Fruit fly (Drosophila melanogaster): ENCODE measurements around the gene CG43844.

The CG43844 gene

DNA sequence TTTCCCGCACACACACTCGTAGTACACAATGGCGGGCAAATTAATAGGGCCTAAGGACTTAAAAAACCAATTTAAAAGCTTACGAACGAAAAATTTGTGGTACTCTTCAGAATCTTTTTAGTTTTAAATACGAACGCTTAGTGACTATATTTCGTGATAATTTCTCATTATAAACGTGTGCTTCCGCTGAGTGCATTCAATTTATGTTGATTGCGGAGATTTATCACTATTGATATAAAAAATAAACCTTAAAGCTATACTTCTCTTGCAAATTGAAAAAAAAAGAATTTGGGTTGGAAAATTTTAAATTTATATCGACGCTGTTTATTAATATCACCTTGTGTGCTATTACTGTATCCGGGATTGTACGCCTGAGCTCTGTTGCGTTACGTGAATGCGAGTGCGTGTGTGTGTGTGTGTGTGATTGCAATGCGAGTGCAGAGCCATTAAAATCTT is 40.3 kb upstream of the CG43844 start (continued):
- TF ChIP-seq Dad (GFP tag; optimal IDR thresholded peaks at IDR 0.05) = peak; percentile 27
- peak; percentile 1 for TF ChIP-seq CG14965 (GFP tag; optimal IDR thresholded peaks at IDR 0.05; ENCODE audit: borderline replicate concordance)
- no peak for TF ChIP-seq CG34224 (GFP tag; IDR thresholded peaks at IDR 0.05; ENCODE audit: partially characterized antibody)
- no peak for TF ChIP-seq CG2202 (tag; optimal IDR thresholded peaks at IDR 0.05)
- TF ChIP-seq kni (GFP tag; optimal IDR thresholded peaks at IDR 0.05) = peak; percentile 3
- TF ChIP-seq NfI (GFP tag; optimal IDR thresholded peaks at IDR 0.05) = peak; percentile 43
- no peak for TF ChIP-seq unc-4 (GFP tag; IDR thresholded peaks at IDR 0.05; ENCODE audit: partially characterized antibody)
- TF ChIP-seq Max (GFP tag; optimal IDR thresholded peaks at IDR 0.05) = peak; percentile 57
- no peak for TF ChIP-seq HLH4C (GFP tag; IDR thresholded peaks at IDR 0.05; ENCODE audit: partially characterized antibody)
- peak; percentile 74 for TF ChIP-seq fd96Cb (tag; optimal IDR thresholded peaks at IDR 0.05)
- TF ChIP-seq CG18011 (GFP tag; optimal IDR thresholded peaks at IDR 0.05) = peak; percentile 11
- peak; percentile 13 for TF ChIP-seq CG15514 (GFP tag; optimal IDR thresholded peaks at IDR 0.05)
- no peak for TF ChIP-seq CG16813 (GFP tag; IDR thresholded peaks at IDR 0.05; ENCODE audit: partially characterized antibody)
- TF ChIP-seq Awh (GFP tag; IDR thresholded peaks at IDR 0.05) = no peak
- 0 out of 3 replicates have a peak, but pooled peaks have one; percentile 45 for TF ChIP-seq CG11093 (GFP tag; IDR thresholded peaks at IDR 0.05)
- peak; percentile 53 for TF ChIP-seq dpn (GFP tag; optimal IDR thresholded peaks at IDR 0.05)
- no peak for TF ChIP-seq Hey (tag; optimal IDR thresholded peaks at IDR 0.05)
- TF ChIP-seq CG10979 (tag; optimal IDR thresholded peaks at IDR 0.05) = peak; percentile 84
- TF ChIP-seq ac (GFP tag; optimal IDR thresholded peaks at IDR 0.05) = peak; percentile 53
- TF ChIP-seq br (optimal IDR thresholded peaks at IDR 0.05) = no peak
- TF ChIP-seq Spps (tag; optimal IDR thresholded peaks at IDR 0.05) = peak; percentile 50
- TF ChIP-seq Six4 (GFP tag; optimal IDR thresholded peaks at IDR 0.05) = peak; percentile 75
- peak; percentile 64 for TF ChIP-seq CG10147 (GFP tag; optimal IDR thresholded peaks at IDR 0.05)
- peak; percentile 37 for TF ChIP-seq Ets97D (GFP tag; optimal IDR thresholded peaks at IDR 0.05)
- no peak for TF ChIP-seq Bgb (GFP tag; IDR thresholded peaks at IDR 0.05; ENCODE audit: partially characterized antibody)
- TF ChIP-seq bigmax (GFP tag; optimal IDR thresholded peaks at IDR 0.05) = no peak
- peak; percentile 30 for TF ChIP-seq CG3065 (GFP tag; optimal IDR thresholded peaks at IDR 0.05)
- TF ChIP-seq CG34376 (GFP tag; optimal IDR thresholded peaks at IDR 0.05) = no peak
- TF ChIP-seq schlank (tag; optimal IDR thresholded peaks at IDR 0.05) = no peak
- no peak for TF ChIP-seq MESR4 (GFP tag; optimal IDR thresholded peaks at IDR 0.05)
- TF ChIP-seq Hmx (GFP tag; optimal IDR thresholded peaks at IDR 0.05) = peak; percentile 36
- no peak for TF ChIP-seq Doc2 (GFP tag; IDR thresholded peaks at IDR 0.05)
- peak; percentile 65 for TF ChIP-seq CG17385 (GFP tag; optimal IDR thresholded peaks at IDR 0.05)
- TF ChIP-seq Usf (GFP tag; optimal IDR thresholded peaks at IDR 0.05) = no peak
- peak; percentile 76 for TF ChIP-seq CG1233 (GFP tag; optimal IDR thresholded peaks at IDR 0.05)
- no peak for TF ChIP-seq NFAT (GFP tag; IDR thresholded peaks at IDR 0.05)
- TF ChIP-seq CG4730 (GFP tag; IDR thresholded peaks at IDR 0.05) = no peak
- peak; percentile 81 for TF ChIP-seq CG31441 (GFP tag; IDR thresholded peaks at IDR 0.05)
- TF ChIP-seq CG43689 (GFP tag; IDR thresholded peaks at IDR 0.05) = no peak
- peak; percentile 49 for TF ChIP-seq slp2 (GFP tag; optimal IDR thresholded peaks at IDR 0.05)
- TF ChIP-seq knrl (GFP tag; IDR thresholded peaks at IDR 0.05; ENCODE audit: partially characterized antibody) = no peak
- TF ChIP-seq CG31365 (tag; optimal IDR thresholded peaks at IDR 0.05) = no peak
- no peak for TF ChIP-seq vnd (GFP tag; IDR thresholded peaks at IDR 0.05; ENCODE audit: partially characterized antibody)
- TF ChIP-seq MBD-R2 (GFP tag; IDR thresholded peaks at IDR 0.05) = no peak
- peak; percentile 1 for TF ChIP-seq zfh2 (GFP tag; optimal IDR thresholded peaks at IDR 0.05)
- peak; percentile 7 for TF ChIP-seq CG11398 (GFP tag; optimal IDR thresholded peaks at IDR 0.05)
- TF ChIP-seq CkIIα-i1 (GFP tag; IDR thresholded peaks at IDR 0.05) = no peak
- peak; percentile 56 for TF ChIP-seq gsb-n (tag; optimal IDR thresholded peaks at IDR 0.05)
- TF ChIP-seq Drgx (GFP tag; IDR thresholded peaks at IDR 0.05) = peak; percentile 89
- TF ChIP-seq lov (optimal IDR thresholded peaks at IDR 0.05) = no peak
- TF ChIP-seq lov (GFP tag; IDR thresholded peaks at IDR 0.05) = no peak

Data from whole organism, embryonic.